ENCODE assay signal across 1 fruit fly cellular context in the genomic region with DNA sequence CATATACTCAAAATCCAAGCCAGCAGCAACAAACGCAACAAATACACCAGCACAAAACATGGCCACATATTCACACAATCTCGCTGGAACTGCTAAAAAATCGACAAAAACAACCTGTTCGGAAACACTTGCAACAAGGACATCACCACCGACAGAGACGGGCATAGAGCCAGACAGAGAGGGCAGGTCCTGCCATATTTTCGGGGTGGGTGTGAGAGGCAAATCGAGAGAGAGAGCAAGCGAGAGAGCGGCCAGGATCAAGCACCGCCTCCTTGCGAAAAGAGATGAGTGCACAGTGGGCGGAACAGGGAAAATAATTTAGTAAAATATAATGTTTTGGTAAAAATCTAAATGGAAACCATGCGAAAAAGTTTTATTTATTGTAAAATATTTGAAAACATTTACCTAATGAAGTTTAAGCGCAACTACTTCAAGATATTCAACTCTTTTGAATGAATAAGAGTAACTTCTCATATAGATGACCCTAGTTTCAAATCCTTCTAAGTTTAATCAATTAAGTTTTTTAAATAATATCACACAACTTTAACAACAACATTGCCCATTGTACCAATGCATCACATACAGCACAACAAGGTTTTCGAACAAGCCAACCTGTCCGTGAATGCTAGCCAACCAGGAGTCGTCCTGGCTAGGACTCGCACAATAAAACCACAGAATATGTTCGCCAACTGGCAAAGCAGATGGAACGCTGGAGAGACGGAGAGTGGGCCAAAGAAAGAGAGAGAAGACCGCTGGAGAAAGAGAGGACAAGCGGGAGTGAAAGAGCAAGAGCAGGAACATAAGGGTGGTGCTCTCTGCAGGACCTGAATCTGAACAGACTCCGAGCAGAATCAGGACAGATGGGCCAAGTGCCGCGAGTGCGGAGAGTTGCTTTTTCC.
TF ChIP-seq lines count a peak whose summit lies in the region.

No protein-coding gene starts in this region.

TF ChIP-seq in whole organism, embryonic, 481 proteins besides CTCF, POLR2A, EP300 and RAD21 (continued from another document and continues in another):
- TF ChIP-seq CG2678 (tag; optimal IDR thresholded peaks at IDR 0.05; lab: Kevin White, UChicago): no peak
- TF ChIP-seq Atf-2 (GFP tag; optimal IDR thresholded peaks at IDR 0.05; lab: Kevin White, UChicago): peak; percentile 56
- no peak for TF ChIP-seq Ravus (GFP tag; IDR thresholded peaks at IDR 0.05; lab: Robert Waterston, UW)
- TF ChIP-seq CG11560 (tag; IDR thresholded peaks at IDR 0.05; lab: Robert Waterston, UW): no peak
- TF ChIP-seq ash1 (GFP tag; optimal IDR thresholded peaks at IDR 0.05; lab: Kevin White, UChicago): no peak
- no peak for TF ChIP-seq CG14860 (GFP tag; IDR thresholded peaks at IDR 0.05; lab: Robert Waterston, UW; ENCODE audit: partially characterized antibody)
- no peak for TF ChIP-seq ssp (GFP tag; IDR thresholded peaks at IDR 0.05; lab: Robert Waterston, UW)
- no peak for TF ChIP-seq lab (GFP tag; optimal IDR thresholded peaks at IDR 0.05; lab: Kevin White, UChicago)
- TF ChIP-seq tio (GFP tag; optimal IDR thresholded peaks at IDR 0.05; lab: Kevin White, UChicago): peak; percentile 47
- TF ChIP-seq CG6683 (GFP tag; optimal IDR thresholded peaks at IDR 0.05; lab: Kevin White, UChicago): no peak
- peak; percentile 71 for TF ChIP-seq Oli (tag; optimal IDR thresholded peaks at IDR 0.05; lab: Kevin White, UChicago)
- TF ChIP-seq pum (GFP tag; optimal IDR thresholded peaks at IDR 0.05; lab: Kevin White, UChicago): no peak
- no peak for TF ChIP-seq Dip2 (GFP tag; IDR thresholded peaks at IDR 0.05; lab: Robert Waterston, UW)
- TF ChIP-seq CG14441 (GFP tag; IDR thresholded peaks at IDR 0.05; lab: Robert Waterston, UW): no peak
- TF ChIP-seq CG12071 (GFP tag; optimal IDR thresholded peaks at IDR 0.05; lab: Kevin White, UChicago): no peak
- TF ChIP-seq ci (GFP tag; IDR thresholded peaks at IDR 0.05; lab: Robert Waterston, UW): peak; percentile 66; the same call in 2 of the 3 replicates
- TF ChIP-seq sug (tag; optimal IDR thresholded peaks at IDR 0.05; lab: Kevin White, UChicago): no peak
- no peak for TF ChIP-seq dm (GFP tag; optimal IDR thresholded peaks at IDR 0.05; lab: Kevin White, UChicago)
- TF ChIP-seq seq (GFP tag; IDR thresholded peaks at IDR 0.05; lab: Robert Waterston, UW): peak; percentile 63; the same call in 1 of the 2 replicates
- TF ChIP-seq CG4282 (GFP tag; optimal IDR thresholded peaks at IDR 0.05; lab: Kevin White, UChicago): peak; percentile 23
- no peak for TF ChIP-seq CG6175 (GFP tag; IDR thresholded peaks at IDR 0.05; lab: Robert Waterston, UW)
- TF ChIP-seq H15 (GFP tag; IDR thresholded peaks at IDR 0.05; lab: Robert Waterston, UW): no peak
- peak; percentile 39 for TF ChIP-seq yki (optimal IDR thresholded peaks at IDR 0.05; lab: Kevin White, UChicago)
- no peak for TF ChIP-seq CG17612 (GFP tag; IDR thresholded peaks at IDR 0.05; lab: Robert Waterston, UW)
- TF ChIP-seq CG14014 (GFP tag; IDR thresholded peaks at IDR 0.05; lab: Robert Waterston, UW): peak; percentile 49; the same call in 1 of the 2 replicates
- TF ChIP-seq ase (GFP tag; IDR thresholded peaks at IDR 0.05; lab: Robert Waterston, UW): no peak
- no peak for TF ChIP-seq CG6654 (GFP tag; optimal IDR thresholded peaks at IDR 0.05; lab: Kevin White, UChicago)
- no peak for TF ChIP-seq TFAM (GFP tag; optimal IDR thresholded peaks at IDR 0.05; lab: Kevin White, UChicago)
- TF ChIP-seq her (GFP tag; optimal IDR thresholded peaks at IDR 0.05; lab: Kevin White, UChicago): no peak
- no peak for TF ChIP-seq CG14667 (GFP tag; IDR thresholded peaks at IDR 0.05; lab: Robert Waterston, UW)
- TF ChIP-seq gfzf (GFP tag; optimal IDR thresholded peaks at IDR 0.05; lab: Kevin White, UChicago): no peak
- TF ChIP-seq zfh1 (GFP tag; IDR thresholded peaks at IDR 0.05; lab: Robert Waterston, UW): no peak
- peak; percentile 22 for TF ChIP-seq en (GFP tag; optimal IDR thresholded peaks at IDR 0.05; lab: Kevin White, UChicago)
- peak; percentile 12 for TF ChIP-seq Elba2 (GFP tag; optimal IDR thresholded peaks at IDR 0.05; lab: Kevin White, UChicago)
- TF ChIP-seq jigr1 (GFP tag; IDR thresholded peaks at IDR 0.05; lab: Robert Waterston, UW): no peak
- TF ChIP-seq CG3281 (GFP tag; optimal IDR thresholded peaks at IDR 0.05; lab: Kevin White, UChicago): no peak
- no peak for TF ChIP-seq CG5180 (GFP tag; optimal IDR thresholded peaks at IDR 0.05; lab: Kevin White, UChicago)
- peak; percentile 63 for TF ChIP-seq CG1602 (GFP tag; optimal IDR thresholded peaks at IDR 0.05; lab: Kevin White, UChicago)
- peak; percentile 76 for TF ChIP-seq nmo (GFP tag; optimal IDR thresholded peaks at IDR 0.05; lab: Kevin White, UChicago)
- TF ChIP-seq CG18619 (GFP tag; optimal IDR thresholded peaks at IDR 0.05; lab: Kevin White, UChicago): peak; percentile 54
- no peak for TF ChIP-seq run (tag; optimal IDR thresholded peaks at IDR 0.05; lab: Kevin White, UChicago)
- peak in 1 of 2 experiments; percentile 60 for TF ChIP-seq bsh (GFP tag; optimal IDR thresholded peaks at IDR 0.05; lab: Kevin White, UChicago)
- TF ChIP-seq Ets65A (GFP tag; lab: Kevin White, UChicago): no peak
- TF ChIP-seq HLHmδ (GFP tag; optimal IDR thresholded peaks at IDR 0.05; lab: Kevin White, UChicago): no peak
- 0 out of 3 replicates have a peak, but pooled peaks have one; percentile 20 for TF ChIP-seq CG11695 (GFP tag; IDR thresholded peaks at IDR 0.05; lab: Robert Waterston, UW)
- peak; percentile 48; the same call in 1 of the 2 replicates for TF ChIP-seq Xrp1 (GFP tag; IDR thresholded peaks at IDR 0.05; lab: Robert Waterston, UW)
- no peak for TF ChIP-seq da (GFP tag; optimal IDR thresholded peaks at IDR 0.05; lab: Kevin White, UChicago)
- TF ChIP-seq pros (GFP tag; optimal IDR thresholded peaks at IDR 0.05; lab: Kevin White, UChicago): no peak
- no peak for TF ChIP-seq zf30C (GFP tag; optimal IDR thresholded peaks at IDR 0.05; lab: Kevin White, UChicago)
- TF ChIP-seq CG4404 (GFP tag; IDR thresholded peaks at IDR 0.05; lab: Robert Waterston, UW): no peak
- TF ChIP-seq CG31388 (GFP tag; optimal IDR thresholded peaks at IDR 0.05; lab: Kevin White, UChicago): no peak
- no peak for TF ChIP-seq CG3838 (GFP tag; optimal IDR thresholded peaks at IDR 0.05; lab: Kevin White, UChicago)
- TF ChIP-seq Sry-δ (GFP tag; optimal IDR thresholded peaks at IDR 0.05; lab: Kevin White, UChicago): no peak
- no peak for TF ChIP-seq Awh (GFP tag; IDR thresholded peaks at IDR 0.05; lab: Robert Waterston, UW)
- TF ChIP-seq crp (GFP tag; optimal IDR thresholded peaks at IDR 0.05; lab: Kevin White, UChicago): peak in 1 of 2 experiments; percentile 7
- peak; percentile 36 for TF ChIP-seq crc (GFP tag; optimal IDR thresholded peaks at IDR 0.05; lab: Kevin White, UChicago)
- no peak for TF ChIP-seq ERR (GFP tag; optimal IDR thresholded peaks at IDR 0.05; lab: Kevin White, UChicago)
- TF ChIP-seq disco-r (GFP tag; optimal IDR thresholded peaks at IDR 0.05; lab: Kevin White, UChicago): no peak
- peak; percentile 49 for TF ChIP-seq Abd-B (GFP tag; optimal IDR thresholded peaks at IDR 0.05; lab: Kevin White, UChicago)
- peak; percentile 47 for TF ChIP-seq jumu (GFP tag; optimal IDR thresholded peaks at IDR 0.05; lab: Kevin White, UChicago)
- TF ChIP-seq so (GFP tag; IDR thresholded peaks at IDR 0.05; lab: Robert Waterston, UW): peak; percentile 61; the same call in 2 of the 3 replicates
- TF ChIP-seq luna (GFP tag; optimal IDR thresholded peaks at IDR 0.05; lab: Kevin White, UChicago): no peak
- TF ChIP-seq sens (GFP tag; lab: Kevin White, UChicago): peak; percentile 97
- no peak for TF ChIP-seq CG4617 (GFP tag; optimal IDR thresholded peaks at IDR 0.05; lab: Kevin White, UChicago; ENCODE audit: borderline replicate concordance)
- peak; percentile 53; the same call in 1 of the 2 replicates for TF ChIP-seq E2f2 (GFP tag; IDR thresholded peaks at IDR 0.05; lab: Robert Waterston, UW)
- no peak for TF ChIP-seq pzg (GFP tag; optimal IDR thresholded peaks at IDR 0.05; lab: Kevin White, UChicago)
- TF ChIP-seq CG18011 (GFP tag; optimal IDR thresholded peaks at IDR 0.05; lab: Kevin White, UChicago): no peak
- peak; percentile 27 for TF ChIP-seq org-1 (GFP tag; optimal IDR thresholded peaks at IDR 0.05; lab: Kevin White, UChicago)
- no peak for TF ChIP-seq Blimp-1 (GFP tag; optimal IDR thresholded peaks at IDR 0.05; lab: Kevin White, UChicago)
- TF ChIP-seq CG17186 (GFP tag; optimal IDR thresholded peaks at IDR 0.05; lab: Kevin White, UChicago): no peak
- no peak for TF ChIP-seq Dfd (GFP tag; optimal IDR thresholded peaks at IDR 0.05; lab: Kevin White, UChicago)
- TF ChIP-seq CG1024 (GFP tag; IDR thresholded peaks at IDR 0.05; lab: Robert Waterston, UW): no peak
- peak; percentile 50 to 63 for TF ChIP-seq chif (GFP tag; optimal IDR thresholded peaks at IDR 0.05; lab: Kevin White, UChicago)
- peak; percentile 38 for TF ChIP-seq CG12744 (GFP tag; optimal IDR thresholded peaks at IDR 0.05; lab: Kevin White, UChicago)
- no peak for TF ChIP-seq ab (GFP tag; optimal IDR thresholded peaks at IDR 0.05; lab: Kevin White, UChicago)
- TF ChIP-seq ac (GFP tag; optimal IDR thresholded peaks at IDR 0.05; lab: Kevin White, UChicago): peak; percentile 54
- TF ChIP-seq gcm2 (GFP tag; optimal IDR thresholded peaks at IDR 0.05; lab: Kevin White, UChicago): no peak
- no peak for TF ChIP-seq CG9797 (GFP tag; optimal IDR thresholded peaks at IDR 0.05; lab: Kevin White, UChicago)
- TF ChIP-seq onecut (GFP tag; IDR thresholded peaks at IDR 0.05; lab: Robert Waterston, UW): peak; percentile 31; the same call in 1 of the 2 replicates
- TF ChIP-seq esg (GFP tag; conservative IDR thresholded peaks at IDR 0.05; lab: Robert Waterston, UW): peak; percentile 66
- TF ChIP-seq gsb (GFP tag; IDR thresholded peaks at IDR 0.05; lab: Robert Waterston, UW): no peak
- TF ChIP-seq CG10543 (GFP tag; optimal IDR thresholded peaks at IDR 0.05; lab: Kevin White, UChicago): no peak
- peak; percentile 41 for TF ChIP-seq CG18262 (tag; optimal IDR thresholded peaks at IDR 0.05; lab: Kevin White, UChicago)
- TF ChIP-seq CG17912 (GFP tag; optimal IDR thresholded peaks at IDR 0.05; lab: Kevin White, UChicago): no peak
- TF ChIP-seq CG11093 (GFP tag; IDR thresholded peaks at IDR 0.05; lab: Robert Waterston, UW): no peak
- TF ChIP-seq B-H2 (GFP tag; optimal IDR thresholded peaks at IDR 0.05; lab: Kevin White, UChicago): no peak
- no peak for TF ChIP-seq CG34422 (GFP tag; IDR thresholded peaks at IDR 0.05; lab: Robert Waterston, UW)
- TF ChIP-seq Dref (GFP tag; IDR thresholded peaks at IDR 0.05; lab: Robert Waterston, UW): no peak
- TF ChIP-seq CG2120 (GFP tag; optimal IDR thresholded peaks at IDR 0.05; lab: Kevin White, UChicago): no peak
- peak; percentile 9 for TF ChIP-seq gsb-n (tag; optimal IDR thresholded peaks at IDR 0.05; lab: Kevin White, UChicago)
- no peak for TF ChIP-seq kah (GFP tag; optimal IDR thresholded peaks at IDR 0.05; lab: Kevin White, UChicago)
- TF ChIP-seq ems (GFP tag; optimal IDR thresholded peaks at IDR 0.05; lab: Kevin White, UChicago): no peak
- peak; percentile 47 for TF ChIP-seq Atf3 (GFP tag; optimal IDR thresholded peaks at IDR 0.05; lab: Kevin White, UChicago)
- TF ChIP-seq CG10565 (GFP tag; optimal IDR thresholded peaks at IDR 0.05; lab: Kevin White, UChicago): no peak
- TF ChIP-seq CG6272 (GFP tag; IDR thresholded peaks at IDR 0.05; lab: Robert Waterston, UW): no peak
- TF ChIP-seq CG12236 (GFP tag; optimal IDR thresholded peaks at IDR 0.05; lab: Kevin White, UChicago): peak; percentile 52
- no peak for TF ChIP-seq HHEX (GFP tag; optimal IDR thresholded peaks at IDR 0.05; lab: Kevin White, UChicago)
- TF ChIP-seq lola (GFP tag; optimal IDR thresholded peaks at IDR 0.05; lab: Kevin White, UChicago): peak in 1 of 3 experiments; percentile 77
- no peak for TF ChIP-seq CG7745 (tag; optimal IDR thresholded peaks at IDR 0.05; lab: Kevin White, UChicago)
- TF ChIP-seq phol (tag; optimal IDR thresholded peaks at IDR 0.05; lab: Kevin White, UChicago): peak; percentile 14
- TF ChIP-seq pan (optimal IDR thresholded peaks at IDR 0.05; lab: Kevin White, UChicago): no peak
- TF ChIP-seq pan (GFP tag; optimal IDR thresholded peaks at IDR 0.05 in 1 of 2, IDR thresholded peaks at IDR 0.05 in 1 of 2): peak in 1 of 2 experiments; percentile 41
- no peak for TF ChIP-seq h (optimal IDR thresholded peaks at IDR 0.05; lab: Kevin White, UChicago)
- TF ChIP-seq CG8290 (GFP tag; optimal IDR thresholded peaks at IDR 0.05; lab: Kevin White, UChicago): no peak
- TF ChIP-seq CG8290 (tag; optimal IDR thresholded peaks at IDR 0.05; lab: Kevin White, UChicago): no peak
- peak; percentile 78 for TF ChIP-seq row (GFP tag; IDR thresholded peaks at IDR 0.05; lab: Robert Waterston, UW)
- no peak for TF ChIP-seq Lim3 (GFP tag; IDR thresholded peaks at IDR 0.05; lab: Robert Waterston, UW)
- TF ChIP-seq br (optimal IDR thresholded peaks at IDR 0.05; lab: Kevin White, UChicago): no peak
- TF ChIP-seq HLH3B (GFP tag; IDR thresholded peaks at IDR 0.05; lab: Robert Waterston, UW): peak; percentile 27; the same call in 1 of the 2 replicates
- TF ChIP-seq CG2129 (GFP tag; IDR thresholded peaks at IDR 0.05; lab: Robert Waterston, UW; ENCODE audit: partially characterized antibody): no peak
- TF ChIP-seq CG17829 (tag; optimal IDR thresholded peaks at IDR 0.05; lab: Kevin White, UChicago): no peak
- no peak for TF ChIP-seq BEAF-32 (GFP tag; optimal IDR thresholded peaks at IDR 0.05; lab: Kevin White, UChicago)
- no peak for TF ChIP-seq CG15269 (tag; optimal IDR thresholded peaks at IDR 0.05; lab: Kevin White, UChicago)
- peak; percentile 48 for TF ChIP-seq CG15601 (tag; optimal IDR thresholded peaks at IDR 0.05; lab: Kevin White, UChicago)
- TF ChIP-seq CG4328 (GFP tag; optimal IDR thresholded peaks at IDR 0.05; lab: Kevin White, UChicago): no peak
- no peak for TF ChIP-seq Meics (GFP tag; optimal IDR thresholded peaks at IDR 0.05; lab: Kevin White, UChicago)
- no peak for TF ChIP-seq CG12299 (tag; optimal IDR thresholded peaks at IDR 0.05; lab: Kevin White, UChicago)
- TF ChIP-seq CG10431 (GFP tag; optimal IDR thresholded peaks at IDR 0.05; lab: Kevin White, UChicago): no peak
- no peak for TF ChIP-seq Mad (GFP tag; optimal IDR thresholded peaks at IDR 0.05; lab: Kevin White, UChicago)
- TF ChIP-seq CG11247 (GFP tag; IDR thresholded peaks at IDR 0.05; lab: Robert Waterston, UW): no peak
- 0 out of 3 replicates have a peak, but pooled peaks have one; percentile 33 for TF ChIP-seq otp (GFP tag; IDR thresholded peaks at IDR 0.05; lab: Robert Waterston, UW)
- peak; percentile 64 for TF ChIP-seq CG17385 (GFP tag; optimal IDR thresholded peaks at IDR 0.05; lab: Kevin White, UChicago)
- peak; percentile 73 for TF ChIP-seq CG12391 (tag; optimal IDR thresholded peaks at IDR 0.05; lab: Kevin White, UChicago)
- TF ChIP-seq CG7372 (GFP tag; IDR thresholded peaks at IDR 0.05; lab: Robert Waterston, UW): no peak
- no peak for TF ChIP-seq cad (GFP tag; optimal IDR thresholded peaks at IDR 0.05; lab: Kevin White, UChicago)
